Fruit fly (Drosophila melanogaster) whole organism, embryonic: ENCODE results near the gene CG3184.

Experiments used
- Bdp1 ChIP-seq: fragments of 200-800 bp; sonication (Bioruptor generic); optimal IDR thresholded peaks from 3 replicates; lab custom pipeline; 2016; ENCODE audit warnings: missing biosample characterization, missing genetic modification characterization
- Bgb ChIP-seq: fragments of 200-800 bp; sonication (Bioruptor generic); IDR thresholded peaks from 2 replicates; pipeline ENCODE4 v1.3.6; 2022; ENCODE audit warnings: missing biosample characterization, missing genetic modification characterization; ENCODE audit not compliant: partially characterized antibody
- CG1024 ChIP-seq: fragments of 200-800 bp; sonication (Bioruptor generic); IDR thresholded peaks from 2 replicates; pipeline ENCODE4 v1.3.6; 2022; ENCODE audit warnings: missing biosample characterization, missing genetic modification characterization
- CG10366 ChIP-seq: fragments of 200-800 bp; sonication (Bioruptor generic); IDR thresholded peaks from 2 replicates; pipeline ENCODE4 v1.3.6; 2022; ENCODE audit warnings: missing biosample characterization, missing genetic modification characterization
- CG12236 ChIP-seq: fragments of 200-800 bp; sonication (Bioruptor generic); optimal IDR thresholded peaks from 2 replicates; lab custom pipeline; 2016; ENCODE audit warnings: missing biosample characterization, missing genetic modification characterization
- CG13624 ChIP-seq: fragments of 200-800 bp; sonication (Bioruptor generic); optimal IDR thresholded peaks from 2 replicates; lab custom pipeline; 2016; ENCODE audit warnings: missing biosample characterization, missing genetic modification characterization
- CG13775 ChIP-seq: fragments of 200-800 bp; sonication (Bioruptor generic); optimal IDR thresholded peaks from 3 replicates; lab custom pipeline; 2017; ENCODE audit warnings: missing biosample characterization, mild to moderate bottlenecking, missing genetic modification characterization
- CG14965 ChIP-seq: fragments of 200-800 bp; sonication (Bioruptor generic); optimal IDR thresholded peaks from 2 replicates; lab custom pipeline; 2016; ENCODE audit warnings: missing biosample characterization, missing genetic modification characterization, borderline replicate concordance
- CG15011 ChIP-seq: fragments of 200-800 bp; sonication (Bioruptor generic); optimal IDR thresholded peaks from 3 replicates; lab custom pipeline; 2018; ENCODE audit warnings: missing biosample characterization, mild to moderate bottlenecking, missing genetic modification characterization
- CG1647 ChIP-seq: fragments of 200-800 bp; sonication (Bioruptor generic); optimal IDR thresholded peaks from 3 replicates; lab custom pipeline; 2016; ENCODE audit warnings: missing biosample characterization, missing genetic modification characterization
- CG17186 ChIP-seq: fragments of 200-800 bp; sonication (Bioruptor generic); optimal IDR thresholded peaks from 3 replicates; lab custom pipeline; 2017; ENCODE audit warnings: missing biosample characterization, missing genetic modification reagents, missing genetic modification characterization
- CG17328 ChIP-seq: fragments of 200-800 bp; sonication (Bioruptor generic); IDR thresholded peaks from 2 replicates; pipeline ENCODE4 v1.3.6; 2022; ENCODE audit warnings: missing biosample characterization, missing genetic modification characterization
- CG17361 ChIP-seq: fragments of 200-800 bp; sonication (Bioruptor generic); IDR thresholded peaks from 3 replicates; pipeline ENCODE4 v1.3.6; 2022; ENCODE audit warnings: missing biosample characterization, missing genetic modification characterization
- CG18011 ChIP-seq: fragments of 200-800 bp; sonication (Bioruptor generic); optimal IDR thresholded peaks from 2 replicates; lab custom pipeline; 2017; ENCODE audit warnings: missing biosample characterization, missing genetic modification characterization, mild to moderate bottlenecking, moderate library complexity, missing genotype
- CG1832 ChIP-seq: fragments of 200-800 bp; sonication (Bioruptor generic); optimal IDR thresholded peaks from 2 replicates; lab custom pipeline; 2017; ENCODE audit warnings: missing biosample characterization, mild to moderate bottlenecking, missing genetic modification characterization, inconsistent platforms
- CG2120 ChIP-seq: fragments of 200-800 bp; sonication (Bioruptor generic); optimal IDR thresholded peaks from 3 replicates; lab custom pipeline; 2016; ENCODE audit warnings: missing biosample characterization, missing genetic modification characterization
- CG2712 ChIP-seq: fragments of 200-800 bp; optimal IDR thresholded peaks from 3 replicates; lab custom pipeline; 2019; ENCODE audit warnings: missing biosample characterization, mild to moderate bottlenecking, missing genetic modification characterization, moderate library complexity
- CG33213 ChIP-seq: fragments of 200-800 bp; sonication (Bioruptor generic); optimal IDR thresholded peaks from 3 replicates; lab custom pipeline; 2016; ENCODE audit warnings: missing biosample characterization, missing genetic modification characterization
- CG3726 ChIP-seq: fragments of 200-800 bp; sonication (Bioruptor generic); IDR thresholded peaks from 3 replicates; pipeline ENCODE4, ENCODE4 v1.3.6; 2022; ENCODE audit warnings: missing biosample characterization, missing genetic modification characterization
- CG4854 ChIP-seq: fragments of 200-800 bp; sonication (Bioruptor generic); optimal IDR thresholded peaks from 2 replicates; lab custom pipeline; 2016; ENCODE audit warnings: missing biosample characterization, missing genetic modification characterization, inconsistent platforms
- CG5953 ChIP-seq: fragments of 200-800 bp; sonication (Bioruptor generic); IDR thresholded peaks from 2 replicates; pipeline ENCODE4 v1.3.6; 2022; ENCODE audit warnings: missing biosample characterization, missing genetic modification characterization
- CG6175 ChIP-seq: fragments of 200-800 bp; sonication (Bioruptor generic); IDR thresholded peaks from 3 replicates; pipeline ENCODE4 v1.3.6; 2022; ENCODE audit warnings: missing biosample characterization, missing genetic modification characterization
- CG6683 ChIP-seq: fragments of 200-800 bp; sonication (Bioruptor generic); optimal IDR thresholded peaks from 2 replicates; lab custom pipeline; 2017; ENCODE audit warnings: missing biosample characterization, mild to moderate bottlenecking, missing genetic modification characterization, missing genetic modification reagents
- CG8281 ChIP-seq: fragments of 200-800 bp; sonication (Bioruptor generic); optimal IDR thresholded peaks from 2 replicates; lab custom pipeline; 2018; ENCODE audit warnings: missing biosample characterization, mild to moderate bottlenecking, missing genetic modification characterization, moderate library complexity
- CG8924 ChIP-seq: fragments of 200-800 bp; optimal IDR thresholded peaks from 3 replicates; lab custom pipeline; 2019; ENCODE audit warnings: missing biosample characterization, mild to moderate bottlenecking, missing genetic modification characterization, moderate library complexity
- CG9797 ChIP-seq: fragments of 200-800 bp; sonication (Bioruptor generic); optimal IDR thresholded peaks from 3 replicates; lab custom pipeline; 2018; ENCODE audit warnings: missing biosample characterization, mild to moderate bottlenecking, missing genetic modification characterization
- D19B ChIP-seq: fragments of 200-800 bp; sonication (Bioruptor generic); optimal IDR thresholded peaks from 2 replicates; lab custom pipeline; 2017; ENCODE audit warnings: missing biosample characterization, mild to moderate bottlenecking, missing genetic modification characterization
- Doc2 ChIP-seq: fragments of 200-800 bp; sonication (Bioruptor generic); IDR thresholded peaks from 2 replicates; pipeline ENCODE4 v1.3.6; 2022; ENCODE audit warnings: missing biosample characterization, missing genetic modification characterization
- MBD-R2 ChIP-seq: fragments of 200-800 bp; sonication (Bioruptor generic); IDR thresholded peaks from 2 replicates; pipeline ENCODE4 v1.3.6; 2022; ENCODE audit warnings: missing biosample characterization, missing genetic modification characterization
- MESR4 ChIP-seq: fragments of 200-800 bp; sonication (Bioruptor generic); optimal IDR thresholded peaks from 2 replicates; lab custom pipeline; 2018; ENCODE audit warnings: missing biosample characterization, mild to moderate bottlenecking, missing genetic modification characterization, moderate library complexity
- Neu2 ChIP-seq: fragments of 200-800 bp; sonication (Bioruptor generic); optimal IDR thresholded peaks from 3 replicates; lab custom pipeline; 2016; ENCODE audit warnings: missing biosample characterization, missing genetic modification characterization, borderline replicate concordance
- Poxn ChIP-seq: fragments of 200-800 bp; sonication (Bioruptor generic); IDR thresholded peaks from 2 replicates; pipeline ENCODE4 v1.3.6; 2022; ENCODE audit warnings: missing biosample characterization, missing genetic modification characterization
- Spps ChIP-seq: fragments of 200-800 bp; sonication (Bioruptor generic); optimal IDR thresholded peaks from 2 replicates; lab custom pipeline; 2018; ENCODE audit warnings: missing biosample characterization, mild to moderate bottlenecking, missing genetic modification characterization
- Ssrp ChIP-seq: fragments of 200-800 bp; sonication (Bioruptor generic); optimal IDR thresholded peaks from 2 replicates; lab custom pipeline; 2018; ENCODE audit warnings: missing biosample characterization, mild to moderate bottlenecking, missing genetic modification characterization, moderate library complexity
- Trl ChIP-seq, 3 experiments: fragments of >200 bp in 2 of 3; fragments of 200-800 bp in 1 of 3; sonication (Bioruptor generic) in 1 of 3; optimal IDR thresholded peaks; 2 replicates in 1 of 3; 3 replicates in 2 of 3; lab custom pipeline; 2016 to 2017; ENCODE audit warnings: missing biosample characterization in 1 of 3, missing genetic modification characterization in 1 of 3
- ab ChIP-seq: fragments of 200-800 bp; sonication (Bioruptor generic); optimal IDR thresholded peaks from 2 replicates; lab custom pipeline; 2016; ENCODE audit warnings: missing biosample characterization, missing genetic modification characterization
- al ChIP-seq: fragments of 200-800 bp; sonication (Bioruptor generic); IDR thresholded peaks from 2 replicates; pipeline ENCODE4 v1.3.6; 2022; ENCODE audit warnings: missing biosample characterization, missing genetic modification characterization
- aop ChIP-seq: fragments of 200-800 bp; sonication (Bioruptor generic); IDR thresholded peaks from 2 replicates; pipeline ENCODE4 v1.3.6; 2022; ENCODE audit warnings: missing biosample characterization, missing genetic modification characterization
- az2 ChIP-seq: fragments of 200-800 bp; sonication (Bioruptor generic); optimal IDR thresholded peaks from 3 replicates; lab custom pipeline; 2016; ENCODE audit warnings: missing biosample characterization, missing genetic modification characterization
- bcd ChIP-seq: fragments of 200-800 bp; sonication (Bioruptor generic); optimal IDR thresholded peaks from 2 replicates; lab custom pipeline; 2017; ENCODE audit warnings: missing biosample characterization, mild to moderate bottlenecking, missing genetic modification characterization
- chinmo ChIP-seq: fragments of 200-800 bp; sonication (Bioruptor generic); IDR thresholded peaks from 4 replicates; pipeline ENCODE4 v1.3.6; 2022; ENCODE audit warnings: missing biosample characterization, missing genetic modification characterization; ENCODE audit not compliant: partially characterized antibody
- gcm ChIP-seq: fragments of 200-800 bp; sonication (Bioruptor generic); optimal IDR thresholded peaks from 2 replicates; lab custom pipeline; 2019; ENCODE audit warnings: missing biosample characterization, mild to moderate bottlenecking, missing genetic modification characterization, moderate library complexity
- nerfin-2 ChIP-seq: fragments of 200-800 bp; sonication (Bioruptor generic); IDR thresholded peaks from 2 replicates; pipeline ENCODE4 v1.3.6; 2022; ENCODE audit warnings: missing biosample characterization, missing genetic modification characterization; ENCODE audit not compliant: partially characterized antibody
- pb ChIP-seq: fragments of 200-800 bp; sonication (Bioruptor generic); optimal IDR thresholded peaks from 3 replicates; lab custom pipeline; 2016; ENCODE audit warnings: missing biosample characterization, missing genetic modification characterization
- sens ChIP-seq: fragments of 200-800 bp; sonication (Bioruptor generic); peaks from one replicate; lab custom pipeline; 2016; ENCODE audit warnings: missing biosample characterization, missing genetic modification characterization
- tin ChIP-seq: fragments of 200-800 bp; sonication (Bioruptor generic); optimal IDR thresholded peaks from 3 replicates; lab custom pipeline; 2016; ENCODE audit warnings: missing biosample characterization, missing genetic modification characterization
- tio ChIP-seq: fragments of 200-800 bp; sonication (Bioruptor generic); optimal IDR thresholded peaks from 2 replicates; lab custom pipeline; 2017; ENCODE audit warnings: missing biosample characterization, missing genetic modification characterization, inconsistent platforms
- toy ChIP-seq: fragments of 200-800 bp; sonication (Bioruptor generic); IDR thresholded peaks from 2 replicates; pipeline ENCODE4 v1.3.6; 2022; ENCODE audit warnings: missing biosample characterization, missing genetic modification characterization
- wdn ChIP-seq: fragments of 200-800 bp; sonication (Bioruptor generic); IDR thresholded peaks from 2 replicates; pipeline ENCODE4 v1.3.6; 2022; ENCODE audit warnings: missing biosample characterization, missing genetic modification characterization
- zf30C ChIP-seq: fragments of 200-800 bp; sonication (Bioruptor generic); optimal IDR thresholded peaks from 3 replicates; lab custom pipeline; 2018; ENCODE audit warnings: missing biosample characterization, mild to moderate bottlenecking, missing genetic modification characterization

CG3184 gene

DNA sequence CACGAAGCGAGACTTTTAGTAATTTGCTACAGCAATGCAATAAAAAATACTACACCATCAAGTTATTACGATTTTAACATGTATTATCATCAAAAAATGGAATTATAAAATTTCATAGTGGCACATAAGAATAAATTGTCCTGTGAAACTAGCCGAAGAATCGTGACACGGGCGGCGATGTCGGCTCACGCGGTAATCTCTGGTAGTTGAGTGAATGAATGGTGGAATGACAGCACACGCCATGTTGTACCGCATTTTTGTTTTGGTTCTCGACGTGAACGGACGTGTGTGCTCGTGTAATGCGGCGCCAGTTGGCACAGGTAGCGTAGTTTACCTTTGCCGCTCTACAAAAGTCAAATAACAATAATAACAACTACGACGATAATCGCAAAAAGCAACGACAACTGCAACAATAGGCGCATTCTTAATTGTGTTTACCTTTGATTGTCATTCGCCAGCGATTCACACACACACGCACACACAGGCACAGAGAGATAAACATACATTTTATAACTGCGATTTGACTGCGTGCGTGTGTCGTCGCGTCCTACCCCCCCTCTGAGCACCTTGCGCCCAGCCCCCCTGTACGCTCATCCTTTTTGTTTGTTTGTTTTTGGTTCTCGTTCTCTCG lies 10.8 kb upstream of the CG3184 start, which contains the start of gene CG14441 (continued):
- TF ChIP-seq CG10366 (no peak), bcd (GFP tag; lab: Kevin White, UChicago) (peak; percentile 30), Trl (optimal IDR thresholded peaks at IDR 0.05; lab: Kevin White, UChicago) (no peak), Trl (GFP tag; optimal IDR thresholded peaks at IDR 0.05; lab: Kevin White, UChicago) (peak; percentile 28), wdn (GFP tag; lab: Robert Waterston, UW) (no peak), CG18011 (GFP tag; lab: Kevin White, UChicago) (peak; percentile 0), CG15011 (peak; percentile 32), Bdp1 (no peak), CG9797 (no peak), Ssrp (tag; lab: Kevin White, UChicago) (no peak), CG1647 (GFP tag; lab: Kevin White, UChicago) (no peak), CG6683 (GFP tag; lab: Kevin White, UChicago) (peak; percentile 54), CG5953 (GFP tag; lab: Robert Waterston, UW) (no peak), Doc2 (GFP tag; lab: Robert Waterston, UW) (no peak), al (no peak), CG8924 (tag; lab: Kevin White, UChicago) (peak; percentile 73), CG2120 (peak; percentile 65), chinmo (GFP tag; lab: Robert Waterston, UW) (peak; percentile 98), ab (GFP tag; lab: Kevin White, UChicago) (no peak), toy (0 out of 2 replicates have a peak, but pooled peaks have one; percentile 27), CG6175 (no peak), CG13624 (peak; percentile 45), Neu2 (GFP tag; lab: Kevin White, UChicago) (no peak), CG12236 (GFP tag; lab: Kevin White, UChicago) (no peak), CG2712 (tag; lab: Kevin White, UChicago) (peak; percentile 51), Spps (tag; lab: Kevin White, UChicago) (peak; percentile 22), aop (GFP tag; lab: Robert Waterston, UW) (no peak), CG8281 (tag; lab: Kevin White, UChicago) (peak; percentile 97), CG17361 (GFP tag; lab: Robert Waterston, UW) (no peak; the same call in 2 of the 3 replicates), CG1832 (GFP tag; lab: Kevin White, UChicago) (no peak), CG4854 (GFP tag; lab: Kevin White, UChicago) (no peak), zf30C (GFP tag; lab: Kevin White, UChicago) (no peak), sens (peak; percentile 94), MESR4 (no peak), tin (GFP tag; lab: Kevin White, UChicago) (no peak), CG33213 (GFP tag; lab: Kevin White, UChicago) (peak; percentile 50), CG17186 (GFP tag; lab: Kevin White, UChicago) (no peak), CG13775 (GFP tag; lab: Kevin White, UChicago) (no peak), nerfin-2 (GFP tag; lab: Robert Waterston, UW) (peak; percentile 93), CG14965 (GFP tag; lab: Kevin White, UChicago) (no peak), pb (GFP tag; lab: Kevin White, UChicago) (peak; percentile 13), CG1024 (GFP tag; lab: Robert Waterston, UW) (no peak), gcm (GFP tag; lab: Kevin White, UChicago) (peak; percentile 25), tio (GFP tag; lab: Kevin White, UChicago) (no peak), MBD-R2 (GFP tag; lab: Robert Waterston, UW) (no peak), D19B (GFP tag; lab: Kevin White, UChicago) (no peak), CG17328 (GFP tag; lab: Robert Waterston, UW) (no peak), az2 (GFP tag; lab: Kevin White, UChicago) (peak; percentile 21), Poxn (GFP tag; lab: Robert Waterston, UW) (no peak), Bgb (GFP tag; lab: Robert Waterston, UW) (peak; percentile 95), CG3726 (GFP tag; lab: Robert Waterston, UW) (no peak)
